Fruit fly (Drosophila melanogaster) whole organism: ENCODE data around the gene Poxm.

ENCODE experiments used
- CG8478 ChIP-seq: fragments of >200 bp; optimal IDR thresholded peaks from 2 replicates; lab custom pipeline; 2018; ENCODE audit warnings: inconsistent platforms
- psq ChIP-seq: fragments of >200 bp; optimal IDR thresholded peaks from 2 replicates; lab custom pipeline; 2017

dm6 chr3R:8312037-8312436, 21.6 kb downstream of the Poxm start, which contains the start of the genes CG11694 and CG11698:
- TF ChIP-seq CG8478 (lab: Kevin White, UChicago) = no peak
- TF ChIP-seq psq (lab: Kevin White, UChicago) = no peak
